Worm (Caenorhabditis elegans): ENCODE measurements around the gene dmsr-12.

The dmsr-12 gene

ce11 chrV:6784853-6785492 lies 21.3 kb downstream of the dmsr-12 start, which contains the start of the genes spn-4 and spe-39 (continued):
- peak; percentile 62 for TF ChIP-seq isw-1 (GFP tag; IDR thresholded peaks at IDR 0.05)
- TF ChIP-seq unc-86 (tag; optimal IDR thresholded peaks at IDR 0.05), result peak; percentile 66
- no peak for TF ChIP-seq alr-1 (tag; optimal IDR thresholded peaks at IDR 0.05; ENCODE audit: borderline replicate concordance)
- TF ChIP-seq rnt-1 (tag; optimal IDR thresholded peaks at IDR 0.05), result peak; percentile 92
- peak; percentile 89 for TF ChIP-seq nhr-85 (tag)
- no peak for TF ChIP-seq hlh-17 (GFP tag; optimal IDR thresholded peaks at IDR 0.05; ENCODE audit: borderline replicate concordance)
- TF ChIP-seq ztf-4 (tag; optimal IDR thresholded peaks at IDR 0.05), result peak; percentile 9
- TF ChIP-seq sptf-1 (tag; optimal IDR thresholded peaks at IDR 0.05), result no peak
- peak; percentile 28 for TF ChIP-seq F16B12.6 (tag; optimal IDR thresholded peaks at IDR 0.05)
- peak; percentile 67 for TF ChIP-seq lir-3 (tag; optimal IDR thresholded peaks at IDR 0.05; ENCODE audit: poor library complexity)
- TF ChIP-seq C04F5.9 (tag; optimal IDR thresholded peaks at IDR 0.05), result peak; percentile 1
- TF ChIP-seq hlh-4 (tag; optimal IDR thresholded peaks at IDR 0.05), result no peak
- no peak for TF ChIP-seq sup-37 (GFP tag; optimal IDR thresholded peaks at IDR 0.05)
- peak; percentile 65 for TF ChIP-seq elt-2 (tag; optimal IDR thresholded peaks at IDR 0.05)
- TF ChIP-seq snu-23 (GFP tag; optimal IDR thresholded peaks at IDR 0.05), result peak; percentile 84
- TF ChIP-seq ceh-90 (tag; optimal IDR thresholded peaks at IDR 0.05), result peak; percentile 46
- TF ChIP-seq snpc-4 (tag; optimal IDR thresholded peaks at IDR 0.05), result peak; percentile 88
- peak; percentile 69 for TF ChIP-seq egl-13 (tag; optimal IDR thresholded peaks at IDR 0.05)
- no peak for TF ChIP-seq unc-30 (tag; optimal IDR thresholded peaks at IDR 0.05)
- TF ChIP-seq xbp-1 (tag; optimal IDR thresholded peaks at IDR 0.05), result peak; percentile 79
- TF ChIP-seq nhr-90 (tag; optimal IDR thresholded peaks at IDR 0.05; ENCODE audit: poor library complexity), result peak; percentile 81
- TF ChIP-seq hpl-2 (GFP tag; optimal IDR thresholded peaks at IDR 0.05), result peak; percentile 81
- no peak for TF ChIP-seq zip-4 (GFP tag; optimal IDR thresholded peaks at IDR 0.05)
- no peak for TF ChIP-seq C34B4.2 (tag; optimal IDR thresholded peaks at IDR 0.05)
- no peak for TF ChIP-seq nhr-77 (tag; optimal IDR thresholded peaks at IDR 0.05)
- TF ChIP-seq Y116A8C.19 (tag; optimal IDR thresholded peaks at IDR 0.05; ENCODE audit: borderline replicate concordance), result no peak
- TF ChIP-seq unc-98 (GFP tag; IDR thresholded peaks at IDR 0.05), result no peak
- no peak for TF ChIP-seq vab-15 (tag; optimal IDR thresholded peaks at IDR 0.05)
- peak; percentile 68 for TF ChIP-seq lin-14 (GFP tag; optimal IDR thresholded peaks at IDR 0.05)
- TF ChIP-seq ets-5 (GFP tag; IDR thresholded peaks at IDR 0.05), result no peak
- peak; percentile 3 for TF ChIP-seq fkh-10 (GFP tag; optimal IDR thresholded peaks at IDR 0.05)
- no peak for TF ChIP-seq mef-2 (tag; optimal IDR thresholded peaks at IDR 0.05)
- TF ChIP-seq nhr-237 (tag; optimal IDR thresholded peaks at IDR 0.05), result no peak
- TF ChIP-seq pax-3 (tag; optimal IDR thresholded peaks at IDR 0.05), result no peak
- no peak for TF ChIP-seq nhr-28 (tag; optimal IDR thresholded peaks at IDR 0.05)
- peak; percentile 80 for TF ChIP-seq lin-39 (tag; optimal IDR thresholded peaks at IDR 0.05)
- no peak for TF ChIP-seq tlp-1 (tag; optimal IDR thresholded peaks at IDR 0.05)
- TF ChIP-seq nhr-76 (tag; optimal IDR thresholded peaks at IDR 0.05), result peak; percentile 51
- peak; percentile 53 to 76 (median 63) for TF ChIP-seq ceh-82 (tag; optimal IDR thresholded peaks at IDR 0.05)
- TF ChIP-seq efl-1 (optimal IDR thresholded peaks at IDR 0.05), result peak; percentile 71 to 95
- TF ChIP-seq efl-1 (GFP tag; optimal IDR thresholded peaks at IDR 0.05 in 1 of 2), result peak; percentile 93 to 99
- TF ChIP-seq mdl-1 (tag; optimal IDR thresholded peaks at IDR 0.05), result peak in 1 of 2 experiments; percentile 65
- peak; percentile 70 for TF ChIP-seq sox-4 (tag; optimal IDR thresholded peaks at IDR 0.05)
- peak; percentile 94 to 95 (median 94) for TF ChIP-seq dpl-1 (GFP tag; optimal IDR thresholded peaks at IDR 0.05)
- TF ChIP-seq mab-9 (GFP tag; IDR thresholded peaks at IDR 0.05), result peak; percentile 20; the same call in 1 of the 2 replicates
- no peak for TF ChIP-seq unc-62 (GFP tag; optimal IDR thresholded peaks at IDR 0.05)
